Fruit fly (Drosophila melanogaster) Kc167 (cell line): Measurements from ENCODE around the gene CG32333.

ENCODE experiments used
- Myc ChIP-seq: fragments of >200 bp; optimal IDR thresholded peaks from 2 replicates; lab custom pipeline; 2017; ENCODE audit warnings: missing external identifiers
- Sin3A ChIP-seq: fragments of >200 bp; optimal IDR thresholded peaks from 2 replicates; lab custom pipeline; 2018; ENCODE audit warnings: missing external identifiers
- h ChIP-seq: fragments of >200 bp; optimal IDR thresholded peaks from 3 replicates; lab custom pipeline; 2018; ENCODE audit warnings: missing external identifiers

- TF ChIP-seq Sin3A (lab: Kevin White, UChicago), result no peak
- TF ChIP-seq Myc, result no peak
- TF ChIP-seq h (lab: Kevin White, UChicago), result no peak
Observed at dm6 chr3L:1233830-1234229, 41.9 kb upstream of the CG32333 start, which contains the start of gene CG33966.
